Worm (Caenorhabditis elegans) whole organism, young adult: Measurements from ENCODE around the gene ZK1240.3.

Experiments used
- D2030.7 ChIP-seq: fragments of 200-800 bp; sonication (Bioruptor generic); IDR thresholded peaks from 2 replicates; pipeline ENCODE4 v1.3.6; 2022; ENCODE audit warnings: missing genetic modification reagents, missing genetic modification characterization, missing compliant biosample characterization
- F37B4.10 ChIP-seq: fragments of 200-800 bp; sonication (Bioruptor generic); IDR thresholded peaks from 2 replicates; pipeline ENCODE4 v1.3.6; 2022; ENCODE audit warnings: missing genetic modification characterization, missing compliant biosample characterization
- F39B2.1 ChIP-seq: fragments of 200-800 bp; sonication (Bioruptor generic); IDR thresholded peaks from 2 replicates; pipeline ENCODE4 v1.3.6; 2022; ENCODE audit warnings: missing genetic modification reagents, missing genetic modification characterization, missing compliant biosample characterization
- K11D2.4 ChIP-seq: fragments of 200-800 bp; sonication (Bioruptor generic); IDR thresholded peaks from 2 replicates; pipeline ENCODE4 v1.3.6; 2022; ENCODE audit warnings: missing genetic modification reagents, missing genetic modification characterization, missing compliant biosample characterization
- aptf-3 ChIP-seq: fragments of 200-800 bp; sonication (Bioruptor generic); IDR thresholded peaks from 2 replicates; pipeline ENCODE4 v1.3.6; 2022; ENCODE audit warnings: missing genetic modification characterization, missing compliant biosample characterization
- atf-7 ChIP-seq: sonication (generic microtip); optimal IDR thresholded peaks from 2 replicates; lab custom pipeline; 2017; ENCODE audit warnings: mild to moderate bottlenecking, missing genetic modification characterization, missing compliant biosample characterization
- athp-1 ChIP-seq: sonication (generic microtip); optimal IDR thresholded peaks from 2 replicates; lab custom pipeline; 2017; ENCODE audit warnings: mild to moderate bottlenecking, missing genetic modification characterization, missing compliant biosample characterization
- cebp-1 ChIP-seq, 2 experiments: fragments of 200-800 bp in 1 of 2; sonication (Bioruptor generic) in 1 of 2; sonication (generic microtip) in 1 of 2; IDR thresholded peaks in 1 of 2; optimal IDR thresholded peaks in 1 of 2; 2 replicates each; pipeline versions ENCODE4 v1.3.6 to Lab custom; 2017 to 2022; ENCODE audit warnings: missing compliant biosample characterization in 2 of 2, missing genetic modification characterization in 2 of 2, mild to moderate bottlenecking in 1 of 2, missing genetic modification reagents in 1 of 2, moderate library complexity in 1 of 2
- ceh-40 ChIP-seq: fragments of 200-800 bp; sonication (Bioruptor generic); IDR thresholded peaks from 2 replicates; pipeline ENCODE4 v1.3.6; 2022; ENCODE audit warnings: missing genetic modification characterization, missing compliant biosample characterization
- dox-1 ChIP-seq: fragments of 200-800 bp; sonication (Bioruptor generic); IDR thresholded peaks from 2 replicates; pipeline ENCODE4 v1.3.6; 2022; ENCODE audit warnings: missing genetic modification reagents, missing genetic modification characterization, missing compliant biosample characterization
- dpff-1 ChIP-seq: sonication (generic microtip); optimal IDR thresholded peaks from 2 replicates; lab custom pipeline; 2017; ENCODE audit warnings: mild to moderate bottlenecking, missing genetic modification characterization, missing compliant biosample characterization
- ekl-4 ChIP-seq: fragments of 200-800 bp; sonication (Bioruptor generic); IDR thresholded peaks from 2 replicates; pipeline ENCODE4 v1.3.6; 2022; ENCODE audit warnings: missing genetic modification reagents, missing genetic modification characterization, missing compliant biosample characterization
- gei-17 ChIP-seq: fragments of 200-800 bp; sonication (Bioruptor generic); optimal IDR thresholded peaks from 2 replicates; lab custom pipeline; 2018; ENCODE audit warnings: mild to moderate bottlenecking, missing genetic modification characterization, missing compliant biosample characterization
- hmg-1.2 ChIP-seq: fragments of 200-800 bp; sonication (Bioruptor generic); IDR thresholded peaks from 2 replicates; pipeline ENCODE4 v1.3.6; 2022; ENCODE audit warnings: missing genetic modification reagents, missing genetic modification characterization, missing compliant biosample characterization
- hsf-1 ChIP-seq: fragments of 200-800 bp; sonication (Bioruptor generic); IDR thresholded peaks from 2 replicates; pipeline ENCODE4 v1.3.6; 2022; ENCODE audit warnings: missing genetic modification reagents, missing genetic modification characterization, missing compliant biosample characterization
- lin-54 ChIP-seq: fragments of 200-800 bp; sonication (Bioruptor generic); optimal IDR thresholded peaks from 2 replicates; lab custom pipeline; 2018; ENCODE audit warnings: mild to moderate bottlenecking, missing genetic modification characterization, missing compliant biosample characterization
- lsl-1 ChIP-seq: fragments of 200-800 bp; sonication (Bioruptor generic); optimal IDR thresholded peaks from 2 replicates; lab custom pipeline; 2018; ENCODE audit warnings: mild to moderate bottlenecking, missing genetic modification characterization, moderate library complexity, missing compliant biosample characterization
- madf-10 ChIP-seq: sonication (generic microtip); optimal IDR thresholded peaks from 2 replicates; lab custom pipeline; 2016; ENCODE audit warnings: mild to moderate bottlenecking, missing genetic modification characterization, missing compliant biosample characterization
- madf-6 ChIP-seq: fragments of 200-800 bp; sonication (Bioruptor generic); IDR thresholded peaks from 2 replicates; pipeline ENCODE4 v1.3.6; 2022; ENCODE audit warnings: missing genetic modification reagents, missing genetic modification characterization, missing compliant biosample characterization
- nfya-1 ChIP-seq: sonication (generic microtip); optimal IDR thresholded peaks from 2 replicates; lab custom pipeline; 2017; ENCODE audit warnings: antibody characterized with exemption, missing compliant biosample characterization, missing genetic modification characterization, borderline replicate concordance; ENCODE audit not compliant: insufficient read depth
- nhr-80 ChIP-seq: sonication (generic microtip); optimal IDR thresholded peaks from 2 replicates; lab custom pipeline; 2016; ENCODE audit warnings: missing genetic modification characterization, missing compliant biosample characterization
- pha-4 ChIP-seq: fragments of 150-350 bp; sonication (generic microtip); optimal IDR thresholded peaks from 2 replicates; lab custom pipeline; 2014; ENCODE audit warnings: missing biosample characterization, missing genetic modification reagents, missing genetic modification characterization
- rpc-1 ChIP-seq, 2 experiments: fragments of 150-350 bp in 1 of 2; sonication (generic microtip) in 1 of 2; optimal IDR thresholded peaks; 2 replicates each; lab custom pipeline; 2014 to 2018; ENCODE audit warnings: missing biosample characterization in 1 of 2, missing genetic modification characterization in 1 of 2, missing genetic modification reagents in 1 of 2, missing genotype in 1 of 2
- snpc-1.1 ChIP-seq: sonication (generic microtip); optimal IDR thresholded peaks from 2 replicates; lab custom pipeline; 2017; ENCODE audit warnings: missing genetic modification characterization, mild to moderate bottlenecking, missing compliant biosample characterization, antibody characterized with exemption, moderate library complexity, missing genotype, missing genetic modification reagents; ENCODE audit not compliant: insufficient read depth
- snpc-3.4 ChIP-seq: sonication (generic microtip); optimal IDR thresholded peaks from 2 replicates; lab custom pipeline; 2017; ENCODE audit warnings: missing genetic modification characterization, mild to moderate bottlenecking, missing compliant biosample characterization, antibody characterized with exemption, moderate library complexity, missing genotype, missing genetic modification reagents
- sptf-2 ChIP-seq: fragments of 200-800 bp; sonication (Bioruptor generic); optimal IDR thresholded peaks from 2 replicates; lab custom pipeline; 2018; ENCODE audit warnings: mild to moderate bottlenecking, missing genetic modification characterization, missing compliant biosample characterization
- tbp1 ChIP-seq: fragments of 200-800 bp; sonication (Bioruptor generic); optimal IDR thresholded peaks from 2 replicates; lab custom pipeline; 2018; ENCODE audit warnings: mild to moderate bottlenecking, missing genetic modification characterization, missing compliant biosample characterization
- unc-62 ChIP-seq: fragments of 150-350 bp; optimal IDR thresholded peaks from 2 replicates; lab custom pipeline; 2014; ENCODE audit warnings: missing biosample characterization, missing genetic modification reagents, missing genetic modification characterization
- ztf-25 ChIP-seq: fragments of 200-800 bp; sonication (Bioruptor generic); IDR thresholded peaks from 2 replicates; pipeline ENCODE4 v1.3.6; 2022; ENCODE audit warnings: missing genetic modification reagents, missing genetic modification characterization, missing compliant biosample characterization

Gene ZK1240.3

DNA sequence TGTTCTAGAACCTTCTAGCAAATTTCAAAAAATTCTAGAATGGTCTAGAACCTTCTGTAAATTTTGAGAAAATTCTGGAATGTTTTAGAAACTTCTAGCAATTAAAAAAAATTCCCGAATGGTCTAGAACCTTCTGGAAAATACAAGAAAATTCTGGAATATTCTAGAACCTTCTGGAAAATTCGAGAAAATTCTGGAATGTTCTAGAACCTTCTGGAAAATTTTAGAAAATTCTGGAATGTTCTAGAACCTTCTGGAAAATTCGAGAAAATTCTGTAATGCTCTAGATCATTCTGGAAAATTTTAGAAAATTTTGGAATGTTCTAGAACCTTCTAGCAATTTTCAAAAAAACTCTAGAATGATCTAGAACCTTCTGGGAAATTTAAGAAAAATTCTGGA is 10.3 kb downstream of the ZK1240.3 start:
- TF ChIP-seq dox-1 (GFP tag; lab: Robert Waterston, UW) (peak; percentile 80), pha-4 (no peak), D2030.7 (GFP tag; lab: Robert Waterston, UW) (0 out of 2 replicates have a peak, but pooled peaks have one; percentile 35), rpc-1 (optimal IDR thresholded peaks at IDR 0.05; lab: Kevin White, UChicago) (peak; percentile 40), rpc-1 (tag; optimal IDR thresholded peaks at IDR 0.05; lab: Kevin White, UChicago) (no peak), gei-17 (GFP tag; lab: Kevin White, UChicago) (peak; percentile 12), F39B2.1 (GFP tag; lab: Robert Waterston, UW) (no peak), ekl-4 (GFP tag; lab: Robert Waterston, UW) (peak; percentile 19; the same call in 1 of the 2 replicates), ceh-40 (GFP tag; lab: Robert Waterston, UW) (0 out of 2 replicates have a peak, but pooled peaks have one; percentile 67), lsl-1 (GFP tag; lab: Kevin White, UChicago) (peak; percentile 16), hsf-1 (GFP tag; lab: Robert Waterston, UW) (peak; percentile 97), madf-6 (peak; percentile 31; the same call in 1 of the 2 replicates), aptf-3 (GFP tag; lab: Robert Waterston, UW) (no peak), madf-10 (tag; lab: Kevin White, UChicago) (no peak)

DNA sequence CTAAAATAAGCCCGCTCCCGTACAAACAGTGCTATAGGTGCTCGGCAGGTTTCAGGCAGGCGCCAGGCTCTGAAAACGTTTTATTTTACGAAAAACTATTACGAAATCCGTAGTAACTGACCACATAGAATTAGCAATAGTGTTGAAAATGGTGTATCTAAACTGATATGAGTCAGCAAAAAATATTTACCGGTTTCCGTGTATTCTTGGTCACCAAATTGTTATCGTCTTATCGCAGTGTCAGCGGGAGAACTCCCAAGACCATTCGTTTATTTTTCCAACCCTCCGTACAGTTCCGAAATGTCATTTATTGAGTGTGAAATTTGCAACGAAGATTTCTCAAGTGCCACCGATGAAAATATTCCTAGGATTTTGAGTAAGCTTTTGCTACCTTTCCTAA is 12.1 kb downstream of the ZK1240.3 start, which contains the start of gene F43C11.8:
F43C11.8 (plus strand) TSS at position 301 of the 400 bp plus-strand sequence.
- TF ChIP-seq nhr-80 (tag; lab: Kevin White, UChicago), result peak; percentile 6
- TF ChIP-seq tbp1 (GFP tag; lab: Kevin White, UChicago), result no peak
- no peak for TF ChIP-seq atf-7 (tag; lab: Kevin White, UChicago)

DNA sequence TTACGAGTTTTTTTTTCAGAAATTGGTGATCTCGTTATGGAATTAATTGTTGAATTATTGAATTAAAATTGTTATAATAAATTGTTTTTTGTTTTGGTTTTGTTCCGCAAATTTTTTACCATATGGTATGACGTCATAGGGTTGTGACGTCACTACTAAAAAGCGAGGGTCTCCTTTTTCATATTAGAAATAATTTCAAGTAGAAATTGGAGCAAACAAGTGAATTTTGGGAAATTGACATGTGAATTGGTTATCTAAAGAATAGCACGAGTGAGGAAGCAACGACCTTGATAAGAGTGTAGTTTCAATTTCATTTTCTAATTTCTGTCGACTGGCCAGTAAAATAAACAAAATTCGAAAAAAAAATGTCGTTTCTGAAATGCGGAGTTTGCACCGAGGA is 15.4 kb downstream of the ZK1240.3 start, which contains the start of gene F43C11.7:
F43C11.7 (plus strand) TSS at position 326 of the 400 bp plus-strand sequence.
- TF ChIP-seq atf-7 (tag; lab: Kevin White, UChicago) (peak; percentile 87), dpff-1 (no peak), nhr-80 (tag; lab: Kevin White, UChicago) (peak; percentile 84), ztf-25 (GFP tag; lab: Robert Waterston, UW) (no peak), unc-62 (peak; percentile 37), cebp-1 (GFP tag; IDR thresholded peaks at IDR 0.05; lab: Robert Waterston, UW) (no peak), cebp-1 (tag; optimal IDR thresholded peaks at IDR 0.05; lab: Kevin White, UChicago) (peak; percentile 27)

DNA sequence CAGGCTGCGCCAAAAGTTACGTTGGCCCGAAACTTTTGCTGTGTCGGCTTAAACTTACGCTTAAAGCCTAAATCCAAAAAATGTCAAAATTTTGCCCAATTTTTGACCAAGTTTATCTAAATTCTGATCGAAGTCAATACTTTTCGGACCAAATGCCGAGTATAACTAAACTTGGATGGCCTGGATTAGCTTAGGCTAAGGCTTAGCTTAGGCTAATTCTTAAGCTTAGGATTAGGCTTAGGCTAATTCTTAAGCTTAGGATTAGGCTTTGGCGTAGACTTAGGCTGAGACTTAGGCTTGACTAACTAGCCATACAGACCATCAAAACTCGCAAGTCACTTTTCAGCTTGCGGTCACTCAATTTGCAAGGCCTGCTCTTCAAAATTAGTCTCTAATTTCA is 16.0 kb downstream of the ZK1240.3 start:
- TF ChIP-seq snpc-1.1 (tag; lab: Kevin White, UChicago) (no peak), cebp-1 (GFP tag; IDR thresholded peaks at IDR 0.05; lab: Robert Waterston, UW) (no peak), cebp-1 (tag; optimal IDR thresholded peaks at IDR 0.05; lab: Kevin White, UChicago) (no peak), K11D2.4 (GFP tag; lab: Robert Waterston, UW) (no peak), lin-54 (no peak), snpc-3.4 (tag; lab: Kevin White, UChicago) (no peak)

- TF ChIP-seq unc-62 (no peak), nfya-1 (no peak), sptf-2 (GFP tag; lab: Kevin White, UChicago) (no peak), F37B4.10 (GFP tag; lab: Robert Waterston, UW) (no peak), athp-1 (no peak), hmg-1.2 (peak; percentile 47; the same call in 1 of the 2 replicates)
- TF ChIP-seq, all 124 proteins: peak for 1
Measured at ce11 chrII:2340974-2341373, 20.8 kb downstream of the ZK1240.3 start.
